Fruit fly (Drosophila melanogaster) whole organism, embryonic: ENCODE results near the gene CG13896.
A peak's percentile ranks its signal among the peaks of the same experiment; 100 is the strongest.

Experiments used
- CG10209 ChIP-seq: fragments of 200-800 bp; sonication (Bioruptor generic); optimal IDR thresholded peaks from 3 replicates; lab custom pipeline; 2017; ENCODE audit warnings: missing biosample characterization, mild to moderate bottlenecking, missing genetic modification characterization, missing genetic modification reagents
- CG1024 ChIP-seq: fragments of 200-800 bp; sonication (Bioruptor generic); IDR thresholded peaks from 2 replicates; pipeline ENCODE4 v1.3.6; 2022; ENCODE audit warnings: missing biosample characterization, missing genetic modification characterization
- CG1233 ChIP-seq: fragments of 200-800 bp; sonication (Bioruptor generic); optimal IDR thresholded peaks from 4 replicates; lab custom pipeline; 2018; ENCODE audit warnings: missing biosample characterization, mild to moderate bottlenecking, missing genetic modification characterization
- CG12769 ChIP-seq: fragments of 200-800 bp; sonication (Bioruptor generic); optimal IDR thresholded peaks from 2 replicates; lab custom pipeline; 2019; ENCODE audit warnings: missing biosample characterization, mild to moderate bottlenecking, missing genetic modification characterization, moderate library complexity
- CG13775 ChIP-seq: fragments of 200-800 bp; sonication (Bioruptor generic); optimal IDR thresholded peaks from 3 replicates; lab custom pipeline; 2017; ENCODE audit warnings: missing biosample characterization, mild to moderate bottlenecking, missing genetic modification characterization
- CG15269 ChIP-seq: fragments of 200-800 bp; sonication (Bioruptor generic); optimal IDR thresholded peaks from 2 replicates; lab custom pipeline; 2018; ENCODE audit warnings: missing biosample characterization, mild to moderate bottlenecking, missing genetic modification characterization, moderate library complexity
- CG15696 ChIP-seq: fragments of 200-800 bp; sonication (Bioruptor generic); optimal IDR thresholded peaks from 2 replicates; lab custom pipeline; 2019; ENCODE audit warnings: missing biosample characterization, mild to moderate bottlenecking, missing genetic modification characterization, moderate library complexity
- CG17568 ChIP-seq: fragments of 200-800 bp; sonication (Bioruptor generic); optimal IDR thresholded peaks from 2 replicates; lab custom pipeline; 2018; ENCODE audit warnings: missing biosample characterization, mild to moderate bottlenecking, missing genetic modification characterization, moderate library complexity
- CG17829 ChIP-seq: fragments of 200-800 bp; optimal IDR thresholded peaks from 2 replicates; lab custom pipeline; 2019; ENCODE audit warnings: missing biosample characterization, mild to moderate bottlenecking, missing genetic modification characterization, moderate library complexity
- CG18262 ChIP-seq: fragments of 200-800 bp; optimal IDR thresholded peaks from 3 replicates; lab custom pipeline; 2019; ENCODE audit warnings: missing biosample characterization, mild to moderate bottlenecking, missing genetic modification characterization, moderate library complexity
- CG31441 ChIP-seq: fragments of 200-800 bp; sonication (Bioruptor generic); IDR thresholded peaks from 2 replicates; pipeline ENCODE4 v1.3.6; 2022; ENCODE audit warnings: missing biosample characterization, missing genetic modification characterization
- CG33213 ChIP-seq: fragments of 200-800 bp; sonication (Bioruptor generic); optimal IDR thresholded peaks from 3 replicates; lab custom pipeline; 2016; ENCODE audit warnings: missing biosample characterization, missing genetic modification characterization
- CG34422 ChIP-seq: fragments of 200-800 bp; sonication (Bioruptor generic); IDR thresholded peaks from 3 replicates; pipeline ENCODE4 v1.3.6; 2022; ENCODE audit warnings: missing biosample characterization, missing genetic modification characterization
- CG6765 ChIP-seq: fragments of 200-800 bp; sonication (Bioruptor generic); optimal IDR thresholded peaks from 3 replicates; lab custom pipeline; 2017; ENCODE audit warnings: missing biosample characterization, mild to moderate bottlenecking, missing genetic modification characterization
- CG6854 ChIP-seq: fragments of 200-800 bp; sonication (Bioruptor generic); optimal IDR thresholded peaks from 3 replicates; lab custom pipeline; 2017; ENCODE audit warnings: missing biosample characterization, mild to moderate bottlenecking, missing genetic modification characterization
- CG7556 ChIP-seq: fragments of 200-800 bp; sonication (Bioruptor generic); optimal IDR thresholded peaks from 2 replicates; lab custom pipeline; 2017; ENCODE audit warnings: missing biosample characterization, mild to moderate bottlenecking, missing genetic modification characterization
- CG8281 ChIP-seq: fragments of 200-800 bp; sonication (Bioruptor generic); optimal IDR thresholded peaks from 2 replicates; lab custom pipeline; 2018; ENCODE audit warnings: missing biosample characterization, mild to moderate bottlenecking, missing genetic modification characterization, moderate library complexity
- CrebB ChIP-seq: fragments of 200-800 bp; sonication (Bioruptor generic); optimal IDR thresholded peaks from 3 replicates; lab custom pipeline; 2018; ENCODE audit warnings: missing biosample characterization, mild to moderate bottlenecking, missing genetic modification characterization
- Doc3 ChIP-seq: fragments of 200-800 bp; sonication (Bioruptor generic); IDR thresholded peaks from 3 replicates; pipeline ENCODE4 v1.3.6; 2022; ENCODE audit warnings: missing biosample characterization, missing genetic modification characterization; ENCODE audit not compliant: partially characterized antibody
- Fer3 ChIP-seq: fragments of 200-800 bp; sonication (Bioruptor generic); optimal IDR thresholded peaks from 2 replicates; lab custom pipeline; 2018; ENCODE audit warnings: missing biosample characterization, mild to moderate bottlenecking, missing genetic modification characterization, moderate library complexity
- H15 ChIP-seq: fragments of 200-800 bp; sonication (Bioruptor generic); IDR thresholded peaks from 3 replicates; pipeline ENCODE4 v1.3.6; 2022; ENCODE audit warnings: missing biosample characterization, missing genetic modification characterization
- HmgD ChIP-seq: fragments of 200-800 bp; sonication (Bioruptor generic); optimal IDR thresholded peaks from 3 replicates; lab custom pipeline; 2016; ENCODE audit warnings: missing biosample characterization, missing genetic modification characterization
- Hr3 ChIP-seq: fragments of 200-800 bp; sonication (Bioruptor generic); optimal IDR thresholded peaks from 3 replicates; lab custom pipeline; 2016; ENCODE audit warnings: missing biosample characterization, missing genetic modification characterization
- Kr ChIP-seq: fragments of 200-800 bp; sonication (Bioruptor generic); optimal IDR thresholded peaks from 2 replicates; lab custom pipeline; 2017; ENCODE audit warnings: missing biosample characterization, mild to moderate bottlenecking, missing genetic modification characterization
- Lim3 ChIP-seq: fragments of 200-800 bp; sonication (Bioruptor generic); IDR thresholded peaks from 2 replicates; pipeline ENCODE4 v1.3.6; 2022; ENCODE audit warnings: missing biosample characterization, missing genetic modification characterization
- MESR4 ChIP-seq: fragments of 200-800 bp; sonication (Bioruptor generic); optimal IDR thresholded peaks from 2 replicates; lab custom pipeline; 2018; ENCODE audit warnings: missing biosample characterization, mild to moderate bottlenecking, missing genetic modification characterization, moderate library complexity
- Max ChIP-seq: fragments of 200-800 bp; sonication (Bioruptor generic); optimal IDR thresholded peaks from 2 replicates; lab custom pipeline; 2016; ENCODE audit warnings: missing biosample characterization, mild to moderate bottlenecking, missing genetic modification characterization
- Neu2 ChIP-seq: fragments of 200-800 bp; sonication (Bioruptor generic); optimal IDR thresholded peaks from 3 replicates; lab custom pipeline; 2016; ENCODE audit warnings: missing biosample characterization, missing genetic modification characterization, borderline replicate concordance
- Nf-YC ChIP-seq: fragments of 200-800 bp; optimal IDR thresholded peaks from 3 replicates; lab custom pipeline; 2019; ENCODE audit warnings: missing biosample characterization, mild to moderate bottlenecking, missing genetic modification characterization, moderate library complexity
- NfI ChIP-seq: fragments of 200-800 bp; sonication (Bioruptor generic); optimal IDR thresholded peaks from 3 replicates; lab custom pipeline; 2018; ENCODE audit warnings: missing biosample characterization, mild to moderate bottlenecking, missing genetic modification characterization, moderate library complexity
- PHDP ChIP-seq: fragments of 200-800 bp; sonication (Bioruptor generic); optimal IDR thresholded peaks from 3 replicates; lab custom pipeline; 2018; ENCODE audit warnings: missing biosample characterization, mild to moderate bottlenecking, missing genetic modification characterization, moderate library complexity
- Sry-δ ChIP-seq: fragments of 200-800 bp; sonication (Bioruptor generic); optimal IDR thresholded peaks from 2 replicates; lab custom pipeline; 2016; ENCODE audit warnings: missing biosample characterization, missing genetic modification characterization
- ap ChIP-seq: fragments of 200-800 bp; sonication (Bioruptor generic); IDR thresholded peaks from 2 replicates; pipeline ENCODE4 v1.3.6; 2022; ENCODE audit warnings: missing biosample characterization, missing genetic modification characterization
- btn ChIP-seq: fragments of 200-800 bp; sonication (Bioruptor generic); optimal IDR thresholded peaks from 2 replicates; lab custom pipeline; 2016; ENCODE audit warnings: missing biosample characterization, missing genetic modification characterization
- caup ChIP-seq: fragments of 200-800 bp; sonication (Bioruptor generic); optimal IDR thresholded peaks from 3 replicates; lab custom pipeline; 2017; ENCODE audit warnings: missing biosample characterization, mild to moderate bottlenecking, missing genetic modification characterization, moderate library complexity; ENCODE audit not compliant: severe bottlenecking
- chm ChIP-seq: fragments of 200-800 bp; sonication (Bioruptor generic); IDR thresholded peaks from 2 replicates; pipeline ENCODE4 v1.3.6; 2022; ENCODE audit warnings: missing biosample characterization, missing genetic modification characterization
- chn ChIP-seq: fragments of 200-800 bp; sonication (Bioruptor generic); optimal IDR thresholded peaks from 2 replicates; lab custom pipeline; 2016; ENCODE audit warnings: missing biosample characterization, missing genetic modification characterization
- crp ChIP-seq, 2 experiments: fragments of 200-800 bp; sonication (Bioruptor generic); optimal IDR thresholded peaks; 2 replicates in 1 of 2; 3 replicates in 1 of 2; lab custom pipeline; 2017; ENCODE audit warnings: missing biosample characterization in 2 of 2, missing genetic modification characterization in 2 of 2, mild to moderate bottlenecking in 1 of 2, moderate library complexity in 1 of 2
- disco-r ChIP-seq: fragments of 200-800 bp; sonication (Bioruptor generic); optimal IDR thresholded peaks from 2 replicates; lab custom pipeline; 2016; ENCODE audit warnings: missing biosample characterization, missing genetic modification characterization
- emc ChIP-seq: fragments of 200-800 bp; sonication (Bioruptor generic); optimal IDR thresholded peaks from 2 replicates; lab custom pipeline; 2016; ENCODE audit warnings: missing biosample characterization, missing genetic modification characterization
- gem ChIP-seq: fragments of 200-800 bp; sonication (Bioruptor generic); optimal IDR thresholded peaks from 2 replicates; lab custom pipeline; 2019; ENCODE audit warnings: missing biosample characterization, mild to moderate bottlenecking, missing genetic modification characterization, moderate library complexity
- nom ChIP-seq: fragments of 200-800 bp; sonication (Bioruptor generic); optimal IDR thresholded peaks from 2 replicates; lab custom pipeline; 2017; ENCODE audit warnings: missing biosample characterization, missing genetic modification characterization, mild to moderate bottlenecking, moderate library complexity, missing genetic modification reagents
- org-1 ChIP-seq: fragments of 200-800 bp; sonication (Bioruptor generic); optimal IDR thresholded peaks from 2 replicates; lab custom pipeline; 2017; ENCODE audit warnings: missing biosample characterization, missing genetic modification characterization
- pnt ChIP-seq: fragments of 200-800 bp; sonication (Bioruptor generic); optimal IDR thresholded peaks from 3 replicates; lab custom pipeline; 2016; ENCODE audit warnings: missing biosample characterization, missing genetic modification characterization
- sr ChIP-seq: fragments of 200-800 bp; sonication (Bioruptor generic); IDR thresholded peaks from 3 replicates; pipeline ENCODE4 v1.3.6; 2022; ENCODE audit warnings: missing biosample characterization, missing genetic modification characterization
- tin ChIP-seq: fragments of 200-800 bp; sonication (Bioruptor generic); optimal IDR thresholded peaks from 3 replicates; lab custom pipeline; 2016; ENCODE audit warnings: missing biosample characterization, missing genetic modification characterization
- tx ChIP-seq: fragments of 200-800 bp; sonication (Bioruptor generic); optimal IDR thresholded peaks from 2 replicates; lab custom pipeline; 2016; ENCODE audit warnings: missing biosample characterization, missing genetic modification characterization
- unc-4 ChIP-seq: fragments of 200-800 bp; sonication (Bioruptor generic); IDR thresholded peaks from 2 replicates; pipeline ENCODE4 v1.3.6; 2022; ENCODE audit warnings: missing biosample characterization, missing genetic modification characterization; ENCODE audit not compliant: partially characterized antibody
- zen2 ChIP-seq: fragments of 200-800 bp; sonication (Bioruptor generic); IDR thresholded peaks from 3 replicates; pipeline ENCODE4 v1.3.6; 2022; ENCODE audit warnings: missing biosample characterization, missing genetic modification characterization; ENCODE audit not compliant: partially characterized antibody

CG13896 gene

dm6 chr3L:725527-726191, 14.0 kb upstream of the CG13896 start (continued):
- no peak for TF ChIP-seq caup (GFP tag; lab: Kevin White, UChicago)
- no peak for TF ChIP-seq Doc3 (GFP tag; lab: Robert Waterston, UW)
- TF ChIP-seq HmgD (GFP tag; lab: Kevin White, UChicago): peak; percentile 18
- TF ChIP-seq PHDP (tag; lab: Kevin White, UChicago): peak; percentile 51
- peak; percentile 2 for TF ChIP-seq CrebB (tag; lab: Kevin White, UChicago)
- no peak for TF ChIP-seq sr
- TF ChIP-seq Lim3: no peak
- no peak for TF ChIP-seq unc-4 (GFP tag; lab: Robert Waterston, UW)
- no peak for TF ChIP-seq Nf-YC
- no peak for TF ChIP-seq zen2 (GFP tag; lab: Robert Waterston, UW)
- TF ChIP-seq CG1024 (GFP tag; lab: Robert Waterston, UW): peak; percentile 77
- TF ChIP-seq NfI (GFP tag; lab: Kevin White, UChicago): no peak
- TF ChIP-seq CG12769 (tag; lab: Kevin White, UChicago): no peak
- peak; percentile 93 for TF ChIP-seq CG17829 (tag; lab: Kevin White, UChicago)
- peak; percentile 82 for TF ChIP-seq Kr (GFP tag; lab: Kevin White, UChicago)
- peak; percentile 85 for TF ChIP-seq CG31441 (GFP tag; lab: Robert Waterston, UW)
- no peak for TF ChIP-seq CG6854 (GFP tag; lab: Kevin White, UChicago)
- no peak for TF ChIP-seq emc (GFP tag; lab: Kevin White, UChicago)
- peak; percentile 47 for TF ChIP-seq tx
- TF ChIP-seq CG8281 (tag; lab: Kevin White, UChicago): peak; percentile 36
- TF ChIP-seq CG15696 (tag; lab: Kevin White, UChicago): peak; percentile 94
- TF ChIP-seq CG13775 (GFP tag; lab: Kevin White, UChicago): peak; percentile 85
- TF ChIP-seq btn (GFP tag; lab: Kevin White, UChicago): peak; percentile 85
- TF ChIP-seq pnt (GFP tag; lab: Kevin White, UChicago): peak; percentile 89
- peak; percentile 63 for TF ChIP-seq org-1
- TF ChIP-seq CG17568 (GFP tag; lab: Kevin White, UChicago): peak; percentile 57
- TF ChIP-seq CG33213 (GFP tag; lab: Kevin White, UChicago): peak; percentile 59
- TF ChIP-seq CG34422 (GFP tag; lab: Robert Waterston, UW): peak; percentile 64; the same call in 2 of the 3 replicates
- TF ChIP-seq CG18262 (tag; lab: Kevin White, UChicago): peak; percentile 94
- TF ChIP-seq Sry-δ (GFP tag; lab: Kevin White, UChicago): peak; percentile 33
- TF ChIP-seq tin: peak; percentile 88
- peak; percentile 78 for TF ChIP-seq CG10209 (GFP tag; lab: Kevin White, UChicago)
- peak; percentile 66 for TF ChIP-seq Max (GFP tag; lab: Kevin White, UChicago)
- TF ChIP-seq Fer3 (tag; lab: Kevin White, UChicago): no peak
- TF ChIP-seq nom (GFP tag; lab: Kevin White, UChicago): no peak
- TF ChIP-seq chm: peak; percentile 94
- TF ChIP-seq disco-r (GFP tag; lab: Kevin White, UChicago): peak; percentile 45
- TF ChIP-seq MESR4: peak; percentile 22
- no peak for TF ChIP-seq CG15269
- peak; percentile 54 for TF ChIP-seq CG1233
- peak; percentile 72 for TF ChIP-seq Hr3 (GFP tag; lab: Kevin White, UChicago)
- peak; percentile 71 for TF ChIP-seq ap
- peak; percentile 94 for TF ChIP-seq chn (GFP tag; lab: Kevin White, UChicago)
- peak; percentile 71 for TF ChIP-seq H15
- peak; percentile 91 for TF ChIP-seq gem (tag; lab: Kevin White, UChicago)
- peak; percentile 59 for TF ChIP-seq Neu2 (GFP tag; lab: Kevin White, UChicago)
- TF ChIP-seq CG6765 (GFP tag; lab: Kevin White, UChicago): no peak
- peak in 1 of 2 experiments; percentile 11 for TF ChIP-seq crp (GFP tag; optimal IDR thresholded peaks at IDR 0.05; lab: Kevin White, UChicago)
- peak; percentile 76 for TF ChIP-seq CG7556
